Fruit fly (Drosophila melanogaster) whole organism, larva: Measurements from ENCODE around the gene CG43678.

Experiments
- noc ChIP-seq: fragments of 200-800 bp; sonication (Bioruptor generic); optimal IDR thresholded peaks from 3 replicates; lab custom pipeline; 2019; ENCODE audit warnings: missing biosample characterization, mild to moderate bottlenecking, missing genetic modification characterization, moderate library complexity

Gene CG43678

dm6 chr3L:15054477-15054876 is 5.2 kb upstream of the CG43678 start, which contains the start of gene EAChm:
EAChm (plus strand) TSS chr3L:15054777.
- TF ChIP-seq noc = no peak

dm6 chr3L:15054035-15054434 is 4.7 kb upstream of the CG43678 start, which contains the start of gene CG18649:
CG18649 (minus strand) TSS chr3L:15054135.
- TF ChIP-seq noc = no peak

- TF ChIP-seq noc = no peak
Measured at dm6 chr3L:15053251-15053650, 4.0 kb upstream of the CG43678 start, which contains the start of gene CG43680. CG43680 (minus strand) TSS chr3L:15053351.

dm6 chr3L:15052390-15052789 is 3.1 kb upstream of the CG43678 start, which contains the start of gene CG13461:
CG13461 (minus strand) TSS chr3L:15052490.
- no peak for TF ChIP-seq noc

dm6 chr3L:15051325-15051724 is 2.0 kb upstream of the CG43678 start, which contains the start of gene CG43679:
CG43679 (minus strand) TSS chr3L:15051425.
- no peak for TF ChIP-seq noc

- no peak for TF ChIP-seq noc
Measured at dm6 chr3L:15050706-15051105, 1.4 kb upstream of the CG43678 start, which contains the start of gene CG12310. CG12310 (minus strand) TSS chr3L:15050806.

- no peak for TF ChIP-seq noc
Measured at dm6 chr3L:15050109-15050508, 814 bp upstream of the CG43678 start, which contains the start of gene CG18581. CG18581 (minus strand) TSS chr3L:15050209.

dm6 chr3L:15048091-15048490 is 1.2 kb downstream of the CG43678 start:
- no peak for TF ChIP-seq noc

dm6 chr3L:15047606-15048005 is 1.7 kb downstream of the CG43678 start:
- no peak for TF ChIP-seq noc

- TF ChIP-seq noc = no peak
Measured at dm6 chr3L:15045114-15045513, 4.2 kb downstream of the CG43678 start.

- no peak for TF ChIP-seq noc
Measured at dm6 chr3L:15043874-15044336, 5.4 kb downstream of the CG43678 start, which contains the start of gene ind. ind (minus strand) TSS chr3L:15043924.

- TF ChIP-seq noc = no peak
Measured at dm6 chr3L:15043465-15043864, 5.8 kb downstream of the CG43678 start.

- TF ChIP-seq noc = no peak
Measured at dm6 chr3L:15042470-15042869, 6.8 kb downstream of the CG43678 start, which contains the start of gene Rpn12R. Rpn12R (minus strand) TSS chr3L:15042570.

dm6 chr3L:15040329-15040886 is 8.9 kb downstream of the CG43678 start:
- TF ChIP-seq noc = no peak

dm6 chr3L:15039510-15039909 is 9.8 kb downstream of the CG43678 start:
- no peak for TF ChIP-seq noc

dm6 chr3L:15035585-15035984 is 13.7 kb downstream of the CG43678 start:
- TF ChIP-seq noc = no peak

- TF ChIP-seq noc = no peak
Measured at dm6 chr3L:15034714-15035076, 14.6 kb downstream of the CG43678 start.

dm6 chr3L:15034061-15034713 is 15.1 kb downstream of the CG43678 start:
- no peak for TF ChIP-seq noc
